Fruit fly (Drosophila melanogaster) whole organism, embryonic: Measurements from ENCODE around the gene CG43999.

Source experiments
- Asciz ChIP-seq: fragments of 200-800 bp; sonication (Bioruptor generic); optimal IDR thresholded peaks from 2 replicates; lab custom pipeline; 2017; ENCODE audit warnings: missing biosample characterization, mild to moderate bottlenecking, missing genetic modification characterization, missing genetic modification reagents
- Atf3 ChIP-seq: fragments of 200-800 bp; sonication (Bioruptor generic); optimal IDR thresholded peaks from 3 replicates; lab custom pipeline; 2016; ENCODE audit warnings: missing biosample characterization, missing genetic modification characterization
- CG10267 ChIP-seq: fragments of 200-800 bp; sonication (Bioruptor generic); optimal IDR thresholded peaks from 2 replicates; lab custom pipeline; 2018; ENCODE audit warnings: missing biosample characterization, mild to moderate bottlenecking, missing genetic modification characterization, moderate library complexity
- CG10959 ChIP-seq: fragments of 200-800 bp; sonication (Bioruptor generic); IDR thresholded peaks from 2 replicates; pipeline ENCODE4 v1.3.6; 2022; ENCODE audit warnings: missing biosample characterization, missing genetic modification characterization
- CG11085 ChIP-seq: fragments of 200-800 bp; sonication (Bioruptor generic); IDR thresholded peaks from 2 replicates; pipeline ENCODE4 v1.3.6; 2022; ENCODE audit warnings: missing biosample characterization, missing genetic modification characterization
- CG11456 ChIP-seq: fragments of 200-800 bp; sonication (Bioruptor generic); IDR thresholded peaks from 3 replicates; pipeline ENCODE4 v1.3.6; 2022; ENCODE audit warnings: missing biosample characterization, missing genetic modification characterization
- CG12744 ChIP-seq: fragments of 200-800 bp; sonication (Bioruptor generic); optimal IDR thresholded peaks from 2 replicates; lab custom pipeline; 2016; ENCODE audit warnings: missing biosample characterization, missing genetic modification characterization
- CG13287 ChIP-seq: fragments of 200-800 bp; sonication (Bioruptor generic); IDR thresholded peaks from 2 replicates; pipeline ENCODE4 v1.3.6; 2022; ENCODE audit warnings: missing biosample characterization, missing genetic modification characterization; ENCODE audit not compliant: partially characterized antibody
- CG14441 ChIP-seq: fragments of 200-800 bp; sonication (Bioruptor generic); IDR thresholded peaks from 2 replicates; pipeline ENCODE4 v1.3.6; 2022; ENCODE audit warnings: missing biosample characterization, missing genetic modification characterization
- CG14860 ChIP-seq: fragments of 200-800 bp; sonication (Bioruptor generic); IDR thresholded peaks from 3 replicates; pipeline ENCODE4 v1.3.6; 2022; ENCODE audit warnings: missing biosample characterization, missing genetic modification characterization; ENCODE audit not compliant: partially characterized antibody
- CG14965 ChIP-seq: fragments of 200-800 bp; sonication (Bioruptor generic); optimal IDR thresholded peaks from 2 replicates; lab custom pipeline; 2016; ENCODE audit warnings: missing biosample characterization, missing genetic modification characterization, borderline replicate concordance
- CG16815 ChIP-seq: fragments of 200-800 bp; sonication (Bioruptor generic); optimal IDR thresholded peaks from 3 replicates; lab custom pipeline; 2017; ENCODE audit warnings: missing biosample characterization, mild to moderate bottlenecking, missing genetic modification characterization
- CG17328 ChIP-seq: fragments of 200-800 bp; sonication (Bioruptor generic); IDR thresholded peaks from 2 replicates; pipeline ENCODE4 v1.3.6; 2022; ENCODE audit warnings: missing biosample characterization, missing genetic modification characterization
- CG2202 ChIP-seq: fragments of 200-800 bp; sonication (Bioruptor generic); optimal IDR thresholded peaks from 2 replicates; lab custom pipeline; 2018; ENCODE audit warnings: missing biosample characterization, mild to moderate bottlenecking, missing genetic modification characterization
- CG2712 ChIP-seq: fragments of 200-800 bp; optimal IDR thresholded peaks from 3 replicates; lab custom pipeline; 2019; ENCODE audit warnings: missing biosample characterization, mild to moderate bottlenecking, missing genetic modification characterization, moderate library complexity
- CG30020 ChIP-seq: fragments of 200-800 bp; optimal IDR thresholded peaks from 2 replicates; lab custom pipeline; 2019; ENCODE audit warnings: missing biosample characterization, mild to moderate bottlenecking, missing genetic modification characterization, moderate library complexity
- CG31388 ChIP-seq: fragments of 200-800 bp; sonication (Bioruptor generic); optimal IDR thresholded peaks from 2 replicates; lab custom pipeline; 2016; ENCODE audit warnings: missing biosample characterization, missing genetic modification characterization
- CG34224 ChIP-seq: fragments of 200-800 bp; sonication (Bioruptor generic); IDR thresholded peaks from 3 replicates; pipeline ENCODE4 v1.3.6; 2022; ENCODE audit warnings: missing biosample characterization, missing genetic modification characterization; ENCODE audit not compliant: partially characterized antibody
- CG34376 ChIP-seq: fragments of 200-800 bp; sonication (Bioruptor generic); optimal IDR thresholded peaks from 2 replicates; lab custom pipeline; 2018; ENCODE audit warnings: missing biosample characterization, mild to moderate bottlenecking, missing genetic modification characterization
- CG3726 ChIP-seq: fragments of 200-800 bp; sonication (Bioruptor generic); IDR thresholded peaks from 3 replicates; pipeline ENCODE4, ENCODE4 v1.3.6; 2022; ENCODE audit warnings: missing biosample characterization, missing genetic modification characterization
- CG3995 ChIP-seq: fragments of 200-800 bp; sonication (Bioruptor generic); optimal IDR thresholded peaks from 3 replicates; lab custom pipeline; 2016; ENCODE audit warnings: missing biosample characterization, missing genetic modification characterization
- CG4424 ChIP-seq: fragments of 200-800 bp; sonication (Bioruptor generic); optimal IDR thresholded peaks from 3 replicates; lab custom pipeline; 2016; ENCODE audit warnings: missing biosample characterization, missing genetic modification characterization
- CG5245 ChIP-seq: fragments of 200-800 bp; sonication (Bioruptor generic); optimal IDR thresholded peaks from 3 replicates; lab custom pipeline; 2016; ENCODE audit warnings: missing biosample characterization, missing genetic modification characterization
- CG6272 ChIP-seq: fragments of 200-800 bp; sonication (Bioruptor generic); IDR thresholded peaks from 2 replicates; pipeline ENCODE4 v1.3.6; 2022; ENCODE audit warnings: missing biosample characterization, missing genetic modification characterization
- CG6813 ChIP-seq: fragments of 200-800 bp; sonication (Bioruptor generic); optimal IDR thresholded peaks from 2 replicates; lab custom pipeline; 2017; ENCODE audit warnings: missing biosample characterization, missing genetic modification characterization, mild to moderate bottlenecking, moderate library complexity, missing genetic modification reagents
- CG7928 ChIP-seq: fragments of 200-800 bp; sonication (Bioruptor generic); optimal IDR thresholded peaks from 2 replicates; lab custom pipeline; 2017; ENCODE audit warnings: missing biosample characterization, mild to moderate bottlenecking, missing genetic modification characterization
- CG8290 ChIP-seq, 3 experiments: fragments of 200-800 bp; sonication (Bioruptor generic); optimal IDR thresholded peaks; 2 replicates each; lab custom pipeline; 2016 to 2019; ENCODE audit warnings: missing biosample characterization in 3 of 3, missing genetic modification characterization in 3 of 3, mild to moderate bottlenecking in 2 of 3, moderate library complexity in 1 of 3
- CTCF ChIP-seq: fragments of 200-800 bp; sonication (Bioruptor generic); optimal IDR thresholded peaks from 2 replicates; lab custom pipeline; 2017; ENCODE audit warnings: missing biosample characterization, mild to moderate bottlenecking, missing genetic modification characterization, moderate library complexity
- Deaf1 ChIP-seq: fragments of 200-800 bp; optimal IDR thresholded peaks from 3 replicates; lab custom pipeline; 2019; ENCODE audit warnings: missing biosample characterization, mild to moderate bottlenecking, missing genetic modification characterization, moderate library complexity
- Dfd ChIP-seq, 2 experiments: fragments of >200 bp; optimal IDR thresholded peaks; 2 replicates each; lab custom pipeline; 2017; ENCODE audit warnings: missing biosample characterization in 2 of 2, missing genetic modification characterization in 2 of 2
- Dp ChIP-seq: fragments of 200-800 bp; sonication (Bioruptor generic); optimal IDR thresholded peaks from 2 replicates; lab custom pipeline; 2018; ENCODE audit warnings: missing biosample characterization, mild to moderate bottlenecking, missing genetic modification characterization, moderate library complexity
- Ets65A ChIP-seq: fragments of 200-800 bp; sonication (Bioruptor generic); peaks from one replicate; lab custom pipeline; 2016; ENCODE audit warnings: missing biosample characterization, missing genetic modification characterization
- Fer2 ChIP-seq: fragments of 200-800 bp; sonication (Bioruptor generic); optimal IDR thresholded peaks from 2 replicates; lab custom pipeline; 2018; ENCODE audit warnings: missing biosample characterization, mild to moderate bottlenecking, missing genetic modification characterization, moderate library complexity
- Hr78 ChIP-seq, 2 experiments: fragments of 200-800 bp in 1 of 2; fragments of >200 bp in 1 of 2; sonication (Bioruptor generic) in 1 of 2; optimal IDR thresholded peaks; 2 replicates each; lab custom pipeline; 2017 to 2019; ENCODE audit warnings: missing biosample characterization in 2 of 2, missing genetic modification characterization in 2 of 2, mild to moderate bottlenecking in 1 of 2, moderate library complexity in 1 of 2
- Hsf ChIP-seq: fragments of 200-800 bp; sonication (Bioruptor generic); optimal IDR thresholded peaks from 3 replicates; lab custom pipeline; 2016; ENCODE audit warnings: missing biosample characterization, missing genetic modification characterization
- Lpt ChIP-seq: fragments of >200 bp; optimal IDR thresholded peaks from 2 replicates; lab custom pipeline; 2018; ENCODE audit warnings: missing biosample characterization, missing genetic modification characterization
- MBD-R2 ChIP-seq: fragments of 200-800 bp; sonication (Bioruptor generic); IDR thresholded peaks from 2 replicates; pipeline ENCODE4 v1.3.6; 2022; ENCODE audit warnings: missing biosample characterization, missing genetic modification characterization
- NK7.1 ChIP-seq: fragments of 200-800 bp; sonication (Bioruptor generic); optimal IDR thresholded peaks from 3 replicates; lab custom pipeline; 2016; ENCODE audit warnings: missing biosample characterization, missing genetic modification characterization
- Oli ChIP-seq: fragments of 200-800 bp; sonication (Bioruptor generic); optimal IDR thresholded peaks from 2 replicates; lab custom pipeline; 2018; ENCODE audit warnings: missing biosample characterization, mild to moderate bottlenecking, missing genetic modification characterization, moderate library complexity
- Taf1 ChIP-seq: fragments of 200-800 bp; sonication (Bioruptor generic); IDR thresholded peaks from 2 replicates; pipeline ENCODE4 v1.3.6; 2022; ENCODE audit warnings: missing biosample characterization, missing genetic modification characterization
- Tbp ChIP-seq: fragments of >200 bp; optimal IDR thresholded peaks from 2 replicates; lab custom pipeline; 2018; ENCODE audit warnings: missing biosample characterization, missing genetic modification characterization
- bbx ChIP-seq: fragments of 200-800 bp; sonication (Bioruptor generic); IDR thresholded peaks from 2 replicates; pipeline ENCODE4 v1.3.6; 2022; ENCODE audit warnings: missing biosample characterization, missing genetic modification characterization; ENCODE audit not compliant: partially characterized antibody
- cad ChIP-seq: fragments of >200 bp; optimal IDR thresholded peaks from 2 replicates; lab custom pipeline; 2017; ENCODE audit warnings: missing biosample characterization, missing genetic modification characterization
- eyg ChIP-seq: fragments of 200-800 bp; sonication (Bioruptor generic); optimal IDR thresholded peaks from 3 replicates; lab custom pipeline; 2016; ENCODE audit warnings: missing biosample characterization, missing genetic modification characterization
- fd3F ChIP-seq: fragments of 200-800 bp; sonication (Bioruptor generic); optimal IDR thresholded peaks from 2 replicates; lab custom pipeline; 2018; ENCODE audit warnings: missing biosample characterization, mild to moderate bottlenecking, missing genetic modification characterization, moderate library complexity
- gsb-n ChIP-seq: fragments of 200-800 bp; sonication (Bioruptor generic); optimal IDR thresholded peaks from 3 replicates; lab custom pipeline; 2018; ENCODE audit warnings: missing biosample characterization, mild to moderate bottlenecking, missing genetic modification characterization
- gt ChIP-seq: fragments of 200-800 bp; sonication (Bioruptor generic); IDR thresholded peaks from 2 replicates; pipeline ENCODE4 v1.3.6; 2022; ENCODE audit warnings: missing biosample characterization, missing genetic modification characterization
- salm ChIP-seq: fragments of 200-800 bp; sonication (Bioruptor generic); optimal IDR thresholded peaks from 2 replicates; lab custom pipeline; 2018; ENCODE audit warnings: missing biosample characterization, mild to moderate bottlenecking, missing genetic modification characterization
- seq ChIP-seq: fragments of 200-800 bp; sonication (Bioruptor generic); IDR thresholded peaks from 2 replicates; pipeline ENCODE4 v1.3.6; 2022; ENCODE audit warnings: missing biosample characterization, missing genetic modification characterization
- vfl ChIP-seq: fragments of 200-800 bp; sonication (Bioruptor generic); optimal IDR thresholded peaks from 2 replicates; lab custom pipeline; 2016; ENCODE audit warnings: missing biosample characterization, missing genetic modification characterization
- wor ChIP-seq: fragments of 200-800 bp; sonication (Bioruptor generic); IDR thresholded peaks from 2 replicates; pipeline ENCODE4 v1.3.6; 2022; ENCODE audit warnings: missing biosample characterization, missing genetic modification characterization
- z ChIP-seq: fragments of 200-800 bp; sonication (Bioruptor generic); IDR thresholded peaks from 3 replicates; pipeline ENCODE4 v1.3.6; 2022; ENCODE audit warnings: missing biosample characterization, missing genetic modification characterization

CG43999 gene

DNA sequence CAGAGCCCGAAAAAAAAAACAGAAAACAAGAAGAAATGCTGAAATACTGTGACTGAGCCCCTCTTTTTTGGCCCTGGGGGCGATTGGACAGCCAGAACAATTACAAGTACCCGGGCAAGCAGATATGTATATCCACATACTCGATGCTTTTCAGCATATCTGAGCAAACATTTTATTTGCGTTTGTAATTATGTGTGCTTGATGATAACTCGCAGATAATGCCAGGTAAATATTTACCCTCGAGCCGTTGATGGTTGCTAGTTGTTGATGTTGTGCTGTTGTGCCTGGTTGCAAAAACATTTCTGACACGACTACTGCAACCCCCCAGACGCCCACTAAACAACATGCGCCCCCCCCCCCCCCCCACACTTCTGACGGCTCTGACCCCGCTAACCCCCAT, 9.4 kb downstream of the CG43999 start (continued):
- TF ChIP-seq Tbp (GFP tag; lab: Kevin White, UChicago) = no peak
- no peak for TF ChIP-seq MBD-R2 (GFP tag; lab: Robert Waterston, UW)
- TF ChIP-seq Lpt (GFP tag; lab: Kevin White, UChicago) = no peak
- no peak for TF ChIP-seq CG10267 (tag; lab: Kevin White, UChicago)
- TF ChIP-seq seq (GFP tag; lab: Robert Waterston, UW) = peak; percentile 66
- TF ChIP-seq CG12744 (GFP tag; lab: Kevin White, UChicago) = no peak
- no peak for TF ChIP-seq CG17328
- peak; percentile 66 for TF ChIP-seq Asciz (GFP tag; lab: Kevin White, UChicago)
- TF ChIP-seq CG6272 (GFP tag; lab: Robert Waterston, UW) = no peak
- no peak for TF ChIP-seq Oli (tag; lab: Kevin White, UChicago)
- no peak for TF ChIP-seq CG14860 (GFP tag; lab: Robert Waterston, UW)
- no peak for TF ChIP-seq CG3995 (GFP tag; lab: Kevin White, UChicago)
- no peak for TF ChIP-seq CG3726 (GFP tag; lab: Robert Waterston, UW)
- TF ChIP-seq gsb-n = no peak
- no peak for TF ChIP-seq Ets65A (GFP tag; lab: Kevin White, UChicago)
- TF ChIP-seq bbx (GFP tag; lab: Robert Waterston, UW) = no peak
- no peak for TF ChIP-seq z (GFP tag; lab: Robert Waterston, UW)
- TF ChIP-seq CG6813 (GFP tag; lab: Kevin White, UChicago) = peak; percentile 80
- peak; percentile 6 for TF ChIP-seq CG2712 (tag; lab: Kevin White, UChicago)
- TF ChIP-seq CG8290 (GFP tag; optimal IDR thresholded peaks at IDR 0.05; lab: Kevin White, UChicago) = no peak
- TF ChIP-seq CG8290 (tag; optimal IDR thresholded peaks at IDR 0.05; lab: Kevin White, UChicago) = peak in 1 of 2 experiments; percentile 84
- TF ChIP-seq salm = peak; percentile 70
- TF ChIP-seq CG13287 (GFP tag; lab: Robert Waterston, UW) = no peak
- TF ChIP-seq CG14441 (GFP tag; lab: Robert Waterston, UW) = no peak
- TF ChIP-seq CG34376 (GFP tag; lab: Kevin White, UChicago) = peak; percentile 2
- no peak for TF ChIP-seq CG16815
- TF ChIP-seq CG5245 (GFP tag; lab: Kevin White, UChicago) = no peak
- TF ChIP-seq NK7.1 (GFP tag; lab: Kevin White, UChicago) = no peak
- TF ChIP-seq eyg = no peak
- no peak for TF ChIP-seq Atf3
- TF ChIP-seq CG34224 (GFP tag; lab: Robert Waterston, UW) = no peak
- no peak for TF ChIP-seq vfl (GFP tag; lab: Kevin White, UChicago)
- no peak for TF ChIP-seq cad
- TF ChIP-seq Dp (GFP tag; lab: Kevin White, UChicago) = no peak
- TF ChIP-seq wor (GFP tag; lab: Robert Waterston, UW) = no peak
- no peak for TF ChIP-seq fd3F
- no peak for TF ChIP-seq Hsf (GFP tag; lab: Kevin White, UChicago)
- no peak for TF ChIP-seq CG10959
- TF ChIP-seq CG31388 = no peak
- TF ChIP-seq Hr78 (GFP tag; optimal IDR thresholded peaks at IDR 0.05; lab: Kevin White, UChicago) = peak in 1 of 2 experiments; percentile 48
- no peak for TF ChIP-seq Fer2 (tag; lab: Kevin White, UChicago)
- TF ChIP-seq Taf1 (GFP tag; lab: Robert Waterston, UW) = no peak
- peak; percentile 39 for TF ChIP-seq CTCF (GFP tag; lab: Kevin White, UChicago)
- no peak for TF ChIP-seq CG14965 (GFP tag; lab: Kevin White, UChicago)
- TF ChIP-seq CG2202 (tag; lab: Kevin White, UChicago) = no peak
- TF ChIP-seq gt = no peak
- no peak for TF ChIP-seq Dfd (GFP tag; optimal IDR thresholded peaks at IDR 0.05; lab: Kevin White, UChicago)
- TF ChIP-seq Deaf1 (tag; lab: Kevin White, UChicago) = no peak
- no peak for TF ChIP-seq CG30020
- peak; percentile 26 for TF ChIP-seq CG7928 (GFP tag; lab: Kevin White, UChicago)
- TF ChIP-seq CG11085 = no peak
- 0 out of 3 replicates have a peak, but pooled peaks have one; percentile 33 for TF ChIP-seq CG11456 (GFP tag; lab: Robert Waterston, UW)
- no peak for TF ChIP-seq CG4424 (GFP tag; lab: Kevin White, UChicago)
